Fruit fly (Drosophila melanogaster) whole organism, pupa: Measurements from ENCODE around the gene Prp39.

Experiments used
- CG10348 ChIP-seq: fragments of 200-800 bp; sonication (Bioruptor generic); IDR thresholded peaks from 2 replicates; pipeline ENCODE4 v1.3.6; 2022; ENCODE audit warnings: missing biosample characterization, missing genetic modification characterization
- CG12605 ChIP-seq: fragments of 200-800 bp; sonication (Bioruptor generic); IDR thresholded peaks from 2 replicates; pipeline ENCODE4 v1.3.6; 2022; ENCODE audit warnings: missing biosample characterization, missing genetic modification characterization
- CG13204 ChIP-seq: fragments of 200-800 bp; sonication (Bioruptor generic); optimal IDR thresholded peaks from 2 replicates; lab custom pipeline; 2018; ENCODE audit warnings: missing biosample characterization, mild to moderate bottlenecking, missing genetic modification characterization, moderate library complexity
- CG14655 ChIP-seq: fragments of 200-800 bp; sonication (Bioruptor generic); optimal IDR thresholded peaks from 3 replicates; lab custom pipeline; 2017; ENCODE audit warnings: mild to moderate bottlenecking, missing biosample characterization, missing genetic modification reagents, missing genetic modification characterization
- CG15710 ChIP-seq: fragments of 200-800 bp; sonication (Bioruptor generic); optimal IDR thresholded peaks from 2 replicates; lab custom pipeline; 2018; ENCODE audit warnings: missing biosample characterization, mild to moderate bottlenecking, missing genetic modification characterization, moderate library complexity
- CG17806 ChIP-seq: fragments of 200-800 bp; sonication (Bioruptor generic); optimal IDR thresholded peaks from 2 replicates; lab custom pipeline; 2018; ENCODE audit warnings: missing biosample characterization, mild to moderate bottlenecking, missing genetic modification characterization, moderate library complexity
- CG32121 ChIP-seq: fragments of 200-800 bp; sonication (Bioruptor generic); IDR thresholded peaks from 2 replicates; pipeline ENCODE4 v1.3.6; 2022; ENCODE audit warnings: missing biosample characterization, missing genetic modification characterization
- CG34367 ChIP-seq: fragments of 200-800 bp; sonication (Bioruptor generic); optimal IDR thresholded peaks from 2 replicates; lab custom pipeline; 2018; ENCODE audit warnings: missing biosample characterization, mild to moderate bottlenecking, missing genetic modification characterization
- CG4496 ChIP-seq: fragments of 200-800 bp; sonication (Bioruptor generic); IDR thresholded peaks from 3 replicates; pipeline ENCODE4 v1.3.6; 2022; ENCODE audit warnings: missing biosample characterization, missing genetic modification characterization
- CG8159 ChIP-seq: fragments of 200-800 bp; sonication (Bioruptor generic); optimal IDR thresholded peaks from 3 replicates; lab custom pipeline; 2018; ENCODE audit warnings: missing biosample characterization, mild to moderate bottlenecking, missing genetic modification characterization, moderate library complexity
- CG8301 ChIP-seq: fragments of 200-800 bp; sonication (Bioruptor generic); optimal IDR thresholded peaks from 2 replicates; lab custom pipeline; 2018; ENCODE audit warnings: missing biosample characterization, mild to moderate bottlenecking, missing genetic modification characterization
- CG9948 ChIP-seq: fragments of 200-800 bp; sonication (Bioruptor generic); optimal IDR thresholded peaks from 2 replicates; lab custom pipeline; 2018; ENCODE audit warnings: missing biosample characterization, mild to moderate bottlenecking, missing genetic modification characterization, moderate library complexity
- D1 ChIP-seq: fragments of 200-800 bp; sonication (Bioruptor generic); optimal IDR thresholded peaks from 2 replicates; lab custom pipeline; 2018; ENCODE audit warnings: missing biosample characterization, mild to moderate bottlenecking, missing genetic modification characterization, moderate library complexity
- EcR ChIP-seq: fragments of 200-800 bp; sonication (Bioruptor generic); optimal IDR thresholded peaks from 3 replicates; lab custom pipeline; 2019; ENCODE audit warnings: missing biosample characterization, missing genetic modification characterization, mild to moderate bottlenecking, moderate library complexity, missing genetic modification reagents
- Ets98B ChIP-seq: fragments of 200-800 bp; sonication (Bioruptor generic); IDR thresholded peaks from 2 replicates; pipeline ENCODE4 v1.3.6; 2022; ENCODE audit warnings: missing biosample characterization, missing genetic modification characterization
- Pif1A ChIP-seq: fragments of 200-800 bp; sonication (Bioruptor generic); optimal IDR thresholded peaks from 3 replicates; lab custom pipeline; 2016; ENCODE audit warnings: missing biosample characterization, missing genetic modification characterization
- Pif1B ChIP-seq: fragments of 200-800 bp; sonication (Bioruptor generic); optimal IDR thresholded peaks from 3 replicates; lab custom pipeline; 2016; ENCODE audit warnings: missing biosample characterization, missing genetic modification characterization
- Snoo ChIP-seq: fragments of 200-800 bp; sonication (Bioruptor generic); optimal IDR thresholded peaks from 3 replicates; lab custom pipeline; 2017; ENCODE audit warnings: missing biosample characterization, mild to moderate bottlenecking, missing genetic modification characterization, inconsistent platforms
- fd96Ca ChIP-seq: fragments of 200-800 bp; sonication (Bioruptor generic); IDR thresholded peaks from 3 replicates; pipeline ENCODE4 v1.3.6; 2022; ENCODE audit warnings: missing biosample characterization, missing genetic modification characterization
- gl ChIP-seq: fragments of 200-800 bp; sonication (Bioruptor generic); optimal IDR thresholded peaks from 2 replicates; lab custom pipeline; 2018; ENCODE audit warnings: missing biosample characterization, mild to moderate bottlenecking, missing genetic modification characterization
- rn ChIP-seq: fragments of 200-800 bp; sonication (Bioruptor generic); IDR thresholded peaks from 2 replicates; pipeline ENCODE4 v1.3.6; 2022; ENCODE audit warnings: missing biosample characterization, missing genetic modification characterization

The Prp39 gene

dm6 chr3R:28844611-28845376, 32.9 kb downstream of the Prp39 start, which contains the start of the genes Apc and spg:
TSS of gene Apc (minus strand) at chr3R:28844748.
TSS of gene spg (plus strand) at chr3R:28845270.
- TF ChIP-seq Pif1B (peak; percentile 31), CG10348 (GFP tag; lab: Robert Waterston, UW) (no peak), fd96Ca (GFP tag; lab: Robert Waterston, UW) (peak; percentile 51; the same call in 1 of the 3 replicates), EcR (no peak), CG8301 (tag; lab: Kevin White, UChicago) (no peak), Snoo (tag; lab: Kevin White, UChicago) (peak; percentile 5), CG12605 (peak; percentile 45; the same call in 1 of the 2 replicates), CG13204 (GFP tag; lab: Kevin White, UChicago) (no peak), Pif1A (GFP tag; lab: Kevin White, UChicago) (peak; percentile 53), CG15710 (tag; lab: Kevin White, UChicago) (no peak), Ets98B (GFP tag; lab: Robert Waterston, UW) (peak; percentile 69), CG17806 (tag; lab: Kevin White, UChicago) (no peak), CG32121 (GFP tag; lab: Robert Waterston, UW) (no peak), CG34367 (tag; lab: Kevin White, UChicago) (no peak), rn (GFP tag; lab: Robert Waterston, UW) (no peak), CG14655 (GFP tag; lab: Kevin White, UChicago) (no peak), D1 (no peak)

dm6 chr3R:28845377-28845876, 33.5 kb downstream of the Prp39 start:
- TF ChIP-seq Ets98B (GFP tag; lab: Robert Waterston, UW): no peak
- TF ChIP-seq CG13204 (GFP tag; lab: Kevin White, UChicago): peak; percentile 52
- peak; percentile 65 for TF ChIP-seq EcR
- TF ChIP-seq CG32121 (GFP tag; lab: Robert Waterston, UW): peak; percentile 50

dm6 chr3R:28845981-28846380, 34.1 kb downstream of the Prp39 start:
- TF ChIP-seq CG32121 (GFP tag; lab: Robert Waterston, UW) (no peak), fd96Ca (GFP tag; lab: Robert Waterston, UW) (no peak), D1 (no peak), EcR (no peak), rn (GFP tag; lab: Robert Waterston, UW) (no peak), CG4496 (GFP tag; lab: Robert Waterston, UW) (no peak), Snoo (tag; lab: Kevin White, UChicago) (no peak), gl (tag; lab: Kevin White, UChicago) (no peak), CG17806 (tag; lab: Kevin White, UChicago) (no peak), CG8301 (tag; lab: Kevin White, UChicago) (no peak), Pif1A (GFP tag; lab: Kevin White, UChicago) (no peak), CG12605 (no peak), CG13204 (GFP tag; lab: Kevin White, UChicago) (no peak), CG10348 (GFP tag; lab: Robert Waterston, UW) (no peak), CG15710 (tag; lab: Kevin White, UChicago) (no peak)

DNA sequence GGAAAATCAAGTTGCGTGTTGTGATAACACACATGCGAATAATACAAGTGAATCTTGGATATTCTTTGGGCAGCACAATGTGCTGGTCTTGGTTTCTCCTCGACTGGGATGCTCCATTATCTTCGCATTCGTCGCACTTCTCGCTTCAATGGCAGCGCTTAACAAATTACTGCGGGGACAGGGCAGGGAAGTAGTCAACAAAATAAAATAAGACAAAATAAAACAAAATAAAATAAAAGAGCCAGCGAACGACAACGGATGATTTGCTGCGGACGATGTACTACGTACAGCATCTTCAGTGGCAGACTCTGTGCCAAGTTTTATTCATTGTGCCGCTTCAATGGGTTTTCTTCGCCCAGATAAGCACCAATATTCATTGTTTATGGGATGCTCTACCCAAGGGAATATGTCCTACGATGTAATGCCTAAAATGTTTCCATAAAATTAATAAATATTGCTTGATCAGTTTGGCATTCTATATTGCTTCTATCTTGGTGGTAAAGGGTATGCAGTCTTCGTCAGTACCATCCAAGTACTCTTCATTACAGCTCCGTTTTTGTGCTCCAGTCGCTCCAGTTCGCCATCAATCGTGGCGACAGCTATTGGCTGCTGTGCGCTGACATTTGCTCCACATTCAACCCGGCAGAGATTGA, 35.1 kb downstream of the Prp39 start:
- TF ChIP-seq CG13204 (GFP tag; lab: Kevin White, UChicago) (peak; percentile 80), CG34367 (tag; lab: Kevin White, UChicago) (peak; percentile 73), CG15710 (tag; lab: Kevin White, UChicago) (peak; percentile 76), CG32121 (GFP tag; lab: Robert Waterston, UW) (no peak; the same call in 1 of the 2 replicates), Pif1B (peak; percentile 74), Snoo (tag; lab: Kevin White, UChicago) (peak; percentile 21), CG9948 (tag; lab: Kevin White, UChicago) (peak; percentile 68), Ets98B (GFP tag; lab: Robert Waterston, UW) (peak; percentile 38; the same call in 1 of the 2 replicates), D1 (peak; percentile 15), gl (tag; lab: Kevin White, UChicago) (peak; percentile 94), CG4496 (GFP tag; lab: Robert Waterston, UW) (peak; percentile 77; the same call in 2 of the 3 replicates), CG8159 (tag; lab: Kevin White, UChicago) (peak; percentile 85), CG12605 (peak; percentile 75), CG8301 (tag; lab: Kevin White, UChicago) (peak; percentile 73), Pif1A (GFP tag; lab: Kevin White, UChicago) (peak; percentile 65), CG17806 (tag; lab: Kevin White, UChicago) (peak; percentile 77), CG14655 (GFP tag; lab: Kevin White, UChicago) (peak; percentile 77), fd96Ca (GFP tag; lab: Robert Waterston, UW) (peak; percentile 78), EcR (peak; percentile 64), CG10348 (GFP tag; lab: Robert Waterston, UW) (peak; percentile 41; the same call in 1 of the 2 replicates), rn (GFP tag; lab: Robert Waterston, UW) (peak; percentile 29; the same call in 1 of the 2 replicates)
- TF ChIP-seq, all 21 proteins: peak for 20
